Worm (Caenorhabditis elegans): Measurements from ENCODE around the gene F42G4.2.
A peak's percentile ranks its signal among the peaks of the same experiment; 100 is the strongest.

The F42G4.2 gene

ce11 chrII:13053443-13053842 is 5.7 kb downstream of the F42G4.2 start:
- TF ChIP-seq F44E2.7 (GFP tag; IDR thresholded peaks at IDR 0.05) = no peak
- TF ChIP-seq egl-27 (tag; optimal IDR thresholded peaks at IDR 0.05) = no peak
- no peak for TF ChIP-seq nhr-102 (tag; optimal IDR thresholded peaks at IDR 0.05)
- TF ChIP-seq Y48G9A.11 (GFP tag; IDR thresholded peaks at IDR 0.05) = no peak
- TF ChIP-seq nhr-77 (tag; optimal IDR thresholded peaks at IDR 0.05) = no peak
- no peak for TF ChIP-seq spr-3 (GFP tag; optimal IDR thresholded peaks at IDR 0.05)
- TF ChIP-seq arid-1 (GFP tag; conservative IDR thresholded peaks at IDR 0.05) = no peak
- TF ChIP-seq jun-1 (tag; optimal IDR thresholded peaks at IDR 0.05) = no peak
- TF ChIP-seq hif-1 (tag; optimal IDR thresholded peaks at IDR 0.05) = no peak

- no peak for TF ChIP-seq lir-3 (tag; optimal IDR thresholded peaks at IDR 0.05)
- TF ChIP-seq ama-1 (optimal IDR thresholded peaks at IDR 0.05) = no peak
- TF ChIP-seq hlh-11 (tag; optimal IDR thresholded peaks at IDR 0.05) = peak; percentile 39
- no peak for TF ChIP-seq rbr-2 (tag; optimal IDR thresholded peaks at IDR 0.05)
- no peak for TF ChIP-seq tra-1 (GFP tag; IDR thresholded peaks at IDR 0.05)
- no peak for TF ChIP-seq nhr-237 (tag; optimal IDR thresholded peaks at IDR 0.05)
- TF ChIP-seq F37D6.2 (tag; optimal IDR thresholded peaks at IDR 0.05) = no peak
- TF ChIP-seq nhr-11 (tag; optimal IDR thresholded peaks at IDR 0.05) = peak; percentile 19
- TF ChIP-seq F10B5.3 (tag; optimal IDR thresholded peaks at IDR 0.05) = no peak
- no peak for TF ChIP-seq lin-39 (tag; optimal IDR thresholded peaks at IDR 0.05)
- peak; percentile 70 for TF ChIP-seq set-16 (GFP tag; IDR thresholded peaks at IDR 0.05)
- no peak for TF ChIP-seq daf-16 (GFP tag; optimal IDR thresholded peaks at IDR 0.05)
- TF ChIP-seq daf-16 (tag; optimal IDR thresholded peaks at IDR 0.05) = no peak
These were observed 8.9 kb downstream of the F42G4.2 start, which contains the start of gene zyx-1 for ce11 chrII:13056580-13056979. Gene zyx-1 (plus strand): TSS chrII:13056910.

- TF ChIP-seq hlh-11 (tag; optimal IDR thresholded peaks at IDR 0.05) = no peak
- 0 out of 2 replicates have a peak, but pooled peaks have one; percentile 8 for TF ChIP-seq dmd-6 (GFP tag; IDR thresholded peaks at IDR 0.05)
- TF ChIP-seq attf-4 (tag; optimal IDR thresholded peaks at IDR 0.05) = no peak
- TF ChIP-seq lin-1 (GFP tag; IDR thresholded peaks at IDR 0.05) = no peak
- peak; percentile 70 for TF ChIP-seq set-16 (GFP tag; IDR thresholded peaks at IDR 0.05)
These were observed 11.5 kb downstream of the F42G4.2 start for ce11 chrII:13059196-13059595.

- peak in 1 of 2 experiments; percentile 74 for TF ChIP-seq unc-62 (GFP tag; optimal IDR thresholded peaks at IDR 0.05 in 1 of 2)
- no peak for TF ChIP-seq unc-62 (tag; optimal IDR thresholded peaks at IDR 0.05)
- TF ChIP-seq hlh-11 (tag; optimal IDR thresholded peaks at IDR 0.05) = peak; percentile 38
- TF ChIP-seq dmd-8 (GFP tag; IDR thresholded peaks at IDR 0.05) = no peak
- no peak for TF ChIP-seq ceh-44 (GFP tag; IDR thresholded peaks at IDR 0.05)
- no peak for TF ChIP-seq ztf-7 (tag; optimal IDR thresholded peaks at IDR 0.05)
- TF ChIP-seq spr-1 (tag; optimal IDR thresholded peaks at IDR 0.05) = no peak
- TF ChIP-seq tra-1 (GFP tag; IDR thresholded peaks at IDR 0.05) = no peak
- no peak for TF ChIP-seq lir-3 (tag; optimal IDR thresholded peaks at IDR 0.05)
- TF ChIP-seq lsy-2 (tag; optimal IDR thresholded peaks at IDR 0.05) = no peak
- TF ChIP-seq pqm-1 (tag; optimal IDR thresholded peaks at IDR 0.05) = no peak
- no peak for TF ChIP-seq F10B5.3 (tag; optimal IDR thresholded peaks at IDR 0.05)
- TF ChIP-seq zfp-2 (tag; optimal IDR thresholded peaks at IDR 0.05) = no peak
- TF ChIP-seq duxl-1 (tag; optimal IDR thresholded peaks at IDR 0.05; ENCODE audit: poor library complexity) = no peak
- TF ChIP-seq mxl-2 (GFP tag; conservative IDR thresholded peaks at IDR 0.05) = no peak
- TF ChIP-seq mdl-1 (tag; optimal IDR thresholded peaks at IDR 0.05) = peak in 1 of 2 experiments; percentile 73
- peak; percentile 30; the same call in 1 of the 2 replicates for TF ChIP-seq ceh-20 (GFP tag; IDR thresholded peaks at IDR 0.05)
- TF ChIP-seq rbr-2 (tag; optimal IDR thresholded peaks at IDR 0.05) = peak; percentile 3
- TF ChIP-seq aha-1 (tag) = no peak
- TF ChIP-seq hif-1 (tag; optimal IDR thresholded peaks at IDR 0.05) = peak in 1 of 2 experiments; percentile 71
- peak; percentile 51 for TF ChIP-seq hlh-30 (tag; optimal IDR thresholded peaks at IDR 0.05; ENCODE audit: insufficient read depth)
- no peak for TF ChIP-seq attf-4 (tag; optimal IDR thresholded peaks at IDR 0.05)
- peak in 1 of 2 experiments; percentile 63 for TF ChIP-seq daf-16 (GFP tag; optimal IDR thresholded peaks at IDR 0.05)
- no peak for TF ChIP-seq daf-16 (tag; optimal IDR thresholded peaks at IDR 0.05)
- no peak for TF ChIP-seq unc-39 (tag; optimal IDR thresholded peaks at IDR 0.05)
These were observed 17.5 kb downstream of the F42G4.2 start for ce11 chrII:13065251-13065650.

Data from whole organism, L4 larva.